Worm (Caenorhabditis elegans) whole organism, L4 larva: ENCODE data around the gene rpl-2.
"Not testable (repeated sequence)": the region's sequence is repeated elsewhere in the genome, so short reads cannot be mapped to it uniquely, and the experiment has no call there.

Experiments
- F26F4.8 ChIP-seq: fragments of 200-800 bp; sonication (Bioruptor generic); conservative IDR thresholded peaks from 2 replicates; pipeline ENCODE4 v1.3.6; 2022; ENCODE audit warnings: missing genetic modification characterization, missing compliant biosample characterization
- F49E8.2 ChIP-seq: sonication (generic microtip); optimal IDR thresholded peaks from 2 replicates; lab custom pipeline; 2016; ENCODE audit warnings: missing compliant biosample characterization, mild to moderate bottlenecking, missing genetic modification characterization, borderline replicate concordance
- T20F7.1 ChIP-seq: fragments of 200-800 bp; sonication (Bioruptor generic); optimal IDR thresholded peaks from 2 replicates; lab custom pipeline; 2018; ENCODE audit warnings: mild to moderate bottlenecking, missing genetic modification characterization, missing compliant biosample characterization
- Y105C5A.15 ChIP-seq: fragments of 200-800 bp; sonication (Bioruptor generic); IDR thresholded peaks from 2 replicates; pipeline ENCODE4 v1.3.6; 2022; ENCODE audit warnings: missing genetic modification characterization, missing compliant biosample characterization
- Y48G9A.11 ChIP-seq: fragments of 200-800 bp; sonication (Bioruptor generic); IDR thresholded peaks from 2 replicates; pipeline ENCODE4 v1.3.6; 2022; ENCODE audit warnings: missing genetic modification reagents, missing genetic modification characterization, missing compliant biosample characterization
- attf-4 ChIP-seq: sonication (generic microtip); optimal IDR thresholded peaks from 3 replicates; lab custom pipeline; 2017; ENCODE audit warnings: missing biosample characterization, missing genetic modification characterization
- ceh-44 ChIP-seq: fragments of 200-800 bp; sonication (Bioruptor generic); IDR thresholded peaks from 2 replicates; pipeline ENCODE4 v1.3.6; 2022; ENCODE audit warnings: missing genetic modification reagents, missing genetic modification characterization, missing compliant biosample characterization
- ces-1 ChIP-seq: fragments of 150-350 bp; sonication (generic microtip); optimal IDR thresholded peaks from 4 replicates; lab custom pipeline; 2014; ENCODE audit warnings: missing biosample characterization, missing genetic modification reagents, missing genetic modification characterization
- cey-2 ChIP-seq: sonication (generic microtip); optimal IDR thresholded peaks from 3 replicates; lab custom pipeline; 2017; ENCODE audit warnings: missing genetic modification characterization, mild to moderate bottlenecking, missing compliant biosample characterization, antibody characterized with exemption, borderline replicate concordance; ENCODE audit not compliant: insufficient read depth
- ctbp-1 ChIP-seq: fragments of 200-800 bp; sonication (Bioruptor generic); IDR thresholded peaks from 2 replicates; pipeline ENCODE4 v1.3.6; 2022; ENCODE audit warnings: missing genetic modification reagents, missing genetic modification characterization, missing compliant biosample characterization
- daf-16 ChIP-seq, 3 experiments: sonication (generic microtip); optimal IDR thresholded peaks; 2 replicates each; lab custom pipeline; 2016 to 2017; ENCODE audit warnings: missing genetic modification characterization in 3 of 3, missing genetic modification reagents in 3 of 3, mild to moderate bottlenecking in 2 of 3, missing compliant biosample characterization in 2 of 3, missing biosample characterization in 1 of 3, moderate library complexity in 1 of 3
- dmd-8 ChIP-seq: fragments of 200-800 bp; sonication (Bioruptor generic); IDR thresholded peaks from 2 replicates; pipeline ENCODE4 v1.3.6; 2022; ENCODE audit warnings: missing genetic modification characterization, missing compliant biosample characterization
- dmd-9 ChIP-seq: fragments of 200-800 bp; sonication (Bioruptor generic); IDR thresholded peaks from 2 replicates; pipeline ENCODE4 v1.3.6; 2022; ENCODE audit warnings: missing genetic modification reagents, missing genetic modification characterization, missing compliant biosample characterization
- hif-1 ChIP-seq, 2 experiments: sonication (generic microtip); optimal IDR thresholded peaks; 2 replicates each; lab custom pipeline; 2016 to 2017; ENCODE audit warnings: missing compliant biosample characterization in 2 of 2, missing genetic modification characterization in 2 of 2, missing genetic modification reagents in 2 of 2, missing genotype in 2 of 2, mild to moderate bottlenecking in 1 of 2
- hlh-11 ChIP-seq: fragments of 200-800 bp; sonication (Bioruptor generic); optimal IDR thresholded peaks from 2 replicates; lab custom pipeline; 2018; ENCODE audit warnings: mild to moderate bottlenecking, missing genetic modification characterization, missing compliant biosample characterization
- hlh-30 ChIP-seq: sonication (generic microtip); optimal IDR thresholded peaks from 2 replicates; lab custom pipeline; 2017; ENCODE audit warnings: antibody characterized with exemption, mild to moderate bottlenecking, missing genetic modification characterization, missing compliant biosample characterization; ENCODE audit not compliant: insufficient read depth
- lim-7 ChIP-seq: fragments of 200-800 bp; sonication (Bioruptor generic); IDR thresholded peaks from 2 replicates; pipeline ENCODE4 v1.3.6; 2022; ENCODE audit warnings: missing genetic modification characterization, missing compliant biosample characterization
- lin-29 ChIP-seq: fragments of 200-800 bp; sonication (Bioruptor generic); IDR thresholded peaks from 2 replicates; pipeline ENCODE4 v1.3.6; 2022; ENCODE audit warnings: missing genetic modification reagents, missing genetic modification characterization, missing compliant biosample characterization
- lin-39 ChIP-seq: fragments of 150-350 bp; optimal IDR thresholded peaks from 2 replicates; lab custom pipeline; 2014; ENCODE audit warnings: missing biosample characterization, missing genetic modification reagents, missing genetic modification characterization
- madf-5 ChIP-seq, 2 experiments: fragments of 200-800 bp; sonication (Bioruptor generic); IDR thresholded peaks; 2 replicates each; pipeline ENCODE4 v1.3.6; 2022; ENCODE audit warnings: missing compliant biosample characterization in 2 of 2, missing genetic modification characterization in 2 of 2
- nhr-10 ChIP-seq: fragments of 150-350 bp; optimal IDR thresholded peaks from 2 replicates; lab custom pipeline; 2014; ENCODE audit warnings: missing biosample characterization, missing genetic modification characterization
- nhr-102 ChIP-seq: sonication (generic microtip); optimal IDR thresholded peaks from 2 replicates; lab custom pipeline; 2016; ENCODE audit warnings: mild to moderate bottlenecking, missing genetic modification characterization, moderate library complexity, missing compliant biosample characterization
- nhr-111 ChIP-seq: fragments of 200-800 bp; sonication (Bioruptor generic); optimal IDR thresholded peaks from 2 replicates; lab custom pipeline; 2018; ENCODE audit warnings: mild to moderate bottlenecking, missing genetic modification characterization, missing compliant biosample characterization
- nhr-237 ChIP-seq: sonication (generic microtip); optimal IDR thresholded peaks from 2 replicates; lab custom pipeline; 2017; ENCODE audit warnings: missing biosample characterization, missing genetic modification characterization
- nhr-41 ChIP-seq: fragments of 200-800 bp; sonication (Bioruptor generic); IDR thresholded peaks from 2 replicates; pipeline ENCODE4 v1.3.6; 2022; ENCODE audit warnings: missing genetic modification reagents, missing genetic modification characterization, missing compliant biosample characterization
- nhr-6 ChIP-seq: fragments of 150-350 bp; optimal IDR thresholded peaks from 2 replicates; lab custom pipeline; 2014; ENCODE audit warnings: missing biosample characterization, missing genetic modification characterization
- php-3 ChIP-seq: fragments of 200-800 bp; sonication (Bioruptor generic); IDR thresholded peaks from 2 replicates; pipeline ENCODE4 v1.3.6; 2022; ENCODE audit warnings: missing genetic modification reagents, missing genetic modification characterization, missing compliant biosample characterization
- pqm-1 ChIP-seq: sonication (generic microtip); optimal IDR thresholded peaks from 2 replicates; lab custom pipeline; 2017; ENCODE audit warnings: missing biosample characterization, missing genetic modification characterization
- set-16 ChIP-seq: fragments of 200-800 bp; sonication (Bioruptor generic); IDR thresholded peaks from 2 replicates; pipeline ENCODE4 v1.3.6; 2022; ENCODE audit warnings: missing genetic modification reagents, missing genetic modification characterization, missing compliant biosample characterization
- spr-1 ChIP-seq: sonication (generic microtip); optimal IDR thresholded peaks from 2 replicates; lab custom pipeline; 2016; ENCODE audit warnings: mild to moderate bottlenecking, missing genetic modification characterization, missing compliant biosample characterization
- spr-3 ChIP-seq: fragments of 200-800 bp; sonication (Bioruptor generic); optimal IDR thresholded peaks from 2 replicates; lab custom pipeline; 2018; ENCODE audit warnings: mild to moderate bottlenecking, missing genetic modification characterization, missing compliant biosample characterization
- unc-62 ChIP-seq, 3 experiments: fragments of 150-350 bp in 1 of 3; sonication (generic microtip); optimal IDR thresholded peaks in 2 of 3; peaks in 1 of 3; 1 replicate in 1 of 3; 2 replicates in 2 of 3; lab custom pipeline; 2014 to 2017; ENCODE audit warnings: missing biosample characterization in 3 of 3, missing genetic modification characterization in 3 of 3, missing genetic modification reagents in 3 of 3, missing genotype in 1 of 3
- zfp-2 ChIP-seq: sonication (generic microtip); optimal IDR thresholded peaks from 2 replicates; lab custom pipeline; 2016; ENCODE audit warnings: mild to moderate bottlenecking, missing genetic modification characterization, missing compliant biosample characterization
- ztf-7 ChIP-seq: fragments of 150-350 bp; optimal IDR thresholded peaks from 2 replicates; lab custom pipeline; 2014; ENCODE audit warnings: missing biosample characterization, missing genetic modification characterization

Gene rpl-2

DNA sequence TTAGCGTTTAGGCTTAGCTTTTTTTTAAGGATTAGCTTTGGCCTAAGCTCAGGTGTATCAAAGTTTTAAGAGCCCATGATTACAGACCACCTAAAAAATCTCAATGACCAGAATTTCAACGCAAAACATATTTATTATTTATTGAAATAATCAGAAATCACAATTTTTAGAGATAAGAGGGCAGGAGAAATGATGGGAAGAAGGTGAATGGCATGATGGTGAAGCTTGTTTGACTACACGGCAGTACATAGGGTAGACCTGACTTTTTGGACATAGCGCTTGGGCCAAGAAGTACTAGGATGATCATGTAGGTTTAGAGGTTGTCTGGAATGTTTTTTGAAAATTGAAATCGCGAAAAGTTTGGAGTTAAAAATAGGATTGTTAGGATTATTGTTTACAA is 20.2 kb downstream of the rpl-2 start (continued):
- TF ChIP-seq pqm-1 (tag; lab: Kevin White, UChicago), result peak; percentile 37
- TF ChIP-seq php-3 (GFP tag; lab: Robert Waterston, UW), result no peak
- no peak for TF ChIP-seq lin-39
- TF ChIP-seq Y48G9A.11 (GFP tag; lab: Robert Waterston, UW), result no peak
- TF ChIP-seq lim-7, result no peak
- no peak for TF ChIP-seq ces-1 (GFP tag; lab: Kevin White, UChicago)
- no peak for TF ChIP-seq dmd-8 (GFP tag; lab: Robert Waterston, UW)
- peak; percentile 7 for TF ChIP-seq hlh-11
- no peak for TF ChIP-seq nhr-6 (tag; lab: Kevin White, UChicago)
- TF ChIP-seq set-16 (GFP tag; lab: Robert Waterston, UW), result no peak
- TF ChIP-seq daf-16 (GFP tag; optimal IDR thresholded peaks at IDR 0.05; lab: Kevin White, UChicago), result no peak
- peak; percentile 65 for TF ChIP-seq daf-16 (tag; optimal IDR thresholded peaks at IDR 0.05; lab: Kevin White, UChicago)
- no peak for TF ChIP-seq Y105C5A.15 (GFP tag; lab: Robert Waterston, UW)
- TF ChIP-seq F26F4.8 (GFP tag; lab: Robert Waterston, UW), result no peak
- TF ChIP-seq zfp-2, result no peak
- TF ChIP-seq T20F7.1, result no peak
- no peak for TF ChIP-seq spr-3 (GFP tag; lab: Kevin White, UChicago)
- no peak for TF ChIP-seq cey-2
- TF ChIP-seq F49E8.2, result no peak
- TF ChIP-seq lin-29, result no peak

DNA sequence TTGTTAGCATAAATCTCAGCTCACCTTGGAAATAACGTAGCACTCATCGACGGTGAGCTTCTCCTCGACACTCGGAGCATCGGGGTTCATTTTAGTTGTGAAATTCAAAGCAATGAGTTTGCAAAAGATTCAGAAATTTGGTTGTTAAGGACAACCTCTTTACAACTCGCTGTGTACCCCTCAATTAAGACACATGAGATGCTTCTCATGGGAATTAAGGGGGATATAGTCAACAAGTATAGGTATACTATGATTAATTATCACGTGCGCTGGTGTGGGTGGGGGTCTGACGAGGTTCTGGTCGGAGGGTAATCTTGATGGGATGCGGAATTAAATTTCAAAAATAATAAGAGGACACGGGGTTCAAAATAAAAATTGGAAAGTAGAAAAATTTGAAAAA is 20.9 kb downstream of the rpl-2 start, which contains the start of gene dct-14:
Gene dct-14, minus strand, starts transcription at position 101 of the 400 bp plus-strand sequence.
- TF ChIP-seq madf-5 (GFP tag; IDR thresholded peaks at IDR 0.05; lab: Robert Waterston, UW), result no peak
- no peak for TF ChIP-seq Y105C5A.15 (GFP tag; lab: Robert Waterston, UW)
- TF ChIP-seq ctbp-1 (GFP tag; lab: Robert Waterston, UW), result no peak
- TF ChIP-seq nhr-111 (GFP tag; lab: Kevin White, UChicago), result no peak
- no peak for TF ChIP-seq dmd-9
- no peak for TF ChIP-seq nhr-41
- TF ChIP-seq nhr-10 (tag; lab: Kevin White, UChicago), result no peak
- no peak for TF ChIP-seq ceh-44 (GFP tag; lab: Robert Waterston, UW)
- no peak for TF ChIP-seq pqm-1 (tag; lab: Kevin White, UChicago)
- no peak for TF ChIP-seq ztf-7

DNA sequence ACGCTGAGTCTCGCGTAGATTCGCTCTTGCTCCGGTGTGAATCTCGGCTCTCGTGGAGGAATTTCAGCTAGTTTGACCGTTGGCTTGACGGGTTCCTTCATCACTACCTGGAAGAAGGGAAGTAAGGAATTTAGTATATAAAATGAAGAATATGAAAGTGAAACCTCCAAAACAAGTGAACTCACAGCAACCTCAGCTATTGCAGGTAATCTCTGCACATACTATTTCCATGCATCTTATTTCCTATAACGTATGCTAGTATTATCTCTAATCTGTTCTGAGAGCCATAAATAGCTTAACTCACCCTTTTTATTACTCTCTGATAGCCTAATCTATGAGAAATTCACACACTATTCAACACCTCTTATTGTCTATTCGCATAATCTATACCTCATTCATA is 25.5 kb downstream of the rpl-2 start, which contains the start of gene Y38H6C.4:
Gene Y38H6C.4, minus strand, starts transcription at position 101 of the 400 bp plus-strand sequence.
- TF ChIP-seq hlh-11 (no peak), nhr-41 (no peak)

DNA sequence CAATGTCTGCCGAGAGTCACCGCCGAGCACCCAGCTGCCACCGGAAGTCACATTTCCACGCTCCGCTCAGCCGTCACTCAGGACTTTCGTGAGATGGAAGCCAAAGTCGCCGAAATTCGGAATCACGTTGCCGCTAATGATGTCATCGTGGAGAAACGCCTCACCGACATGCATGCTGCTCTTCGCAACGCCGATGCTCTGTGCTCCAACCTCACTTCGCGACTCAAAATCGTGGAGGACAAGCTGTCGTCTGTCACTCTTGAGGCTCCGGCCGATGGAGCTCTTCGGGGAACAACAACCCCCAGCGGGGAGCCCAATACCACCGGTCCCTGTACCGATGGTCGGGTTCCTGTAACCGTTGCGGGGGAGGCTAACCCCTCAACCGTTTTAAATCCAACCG is 27.1 kb downstream of the rpl-2 start:
- TF ChIP-seq set-16 (GFP tag; lab: Robert Waterston, UW), result peak; percentile 81
- no peak for TF ChIP-seq attf-4

DNA sequence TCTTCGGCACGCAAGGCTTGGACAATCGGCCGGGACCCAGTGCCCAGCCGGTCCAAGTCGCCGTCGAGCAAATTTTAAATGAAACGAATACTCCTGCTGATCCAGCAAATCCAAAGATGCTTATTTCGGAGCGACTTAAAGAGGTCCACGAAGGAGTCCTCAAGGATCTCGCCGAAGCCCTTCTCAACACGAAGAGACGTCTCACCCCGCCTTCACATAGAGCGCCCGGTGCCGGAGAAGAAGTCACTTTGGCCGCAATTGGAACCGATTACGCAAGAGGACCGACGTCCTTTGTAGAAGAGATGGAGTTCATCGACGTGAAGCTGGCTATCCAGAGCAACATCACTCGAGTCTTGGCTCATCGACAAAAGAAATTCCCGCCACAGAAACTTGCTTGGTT is 29.9 kb downstream of the rpl-2 start:
- no peak for TF ChIP-seq spr-1 (tag; lab: Kevin White, UChicago)
- peak; percentile 49; the same call in 1 of the 2 replicates for TF ChIP-seq set-16 (GFP tag; lab: Robert Waterston, UW)
- no peak for TF ChIP-seq hlh-30 (tag; lab: Kevin White, UChicago)
- no peak for TF ChIP-seq hif-1 (tag; optimal IDR thresholded peaks at IDR 0.05; lab: Kevin White, UChicago)

DNA sequence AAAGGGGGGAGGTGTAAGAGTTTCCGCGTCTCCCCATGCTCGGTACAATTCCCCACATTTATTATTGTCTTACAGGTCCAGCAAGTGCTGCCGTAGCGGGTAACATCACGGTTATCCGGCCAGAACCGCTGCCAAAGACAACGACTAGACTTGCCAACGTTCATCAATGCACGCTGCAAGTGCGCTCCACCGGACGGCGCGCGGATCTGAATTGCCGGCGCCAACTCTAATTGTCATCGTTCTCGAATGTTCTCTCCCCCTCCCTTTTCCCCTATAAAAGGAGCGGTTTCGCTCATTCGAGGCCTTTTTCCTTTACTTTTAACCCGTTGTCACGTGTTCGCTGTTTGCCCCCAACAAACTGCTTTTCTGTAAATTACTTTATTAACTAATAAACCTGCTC is 34.2 kb downstream of the rpl-2 start, which contains the start of gene Y38H6C.8:
Gene Y38H6C.8, plus strand, starts transcription at position 301 of the 400 bp plus-strand sequence.
- TF ChIP-seq unc-62 (GFP tag; optimal IDR thresholded peaks at IDR 0.05 in 1 of 2; lab: Kevin White, UChicago); unc-62 (tag; optimal IDR thresholded peaks at IDR 0.05; lab: Kevin White, UChicago); nhr-237 (tag; lab: Kevin White, UChicago); nhr-102: not testable (repeated sequence)
